Fruit fly (Drosophila melanogaster) whole organism, pupa: ENCODE data around the gene CG14265.

Experiments
- CG10348 ChIP-seq: fragments of 200-800 bp; sonication (Bioruptor generic); IDR thresholded peaks from 2 replicates; pipeline ENCODE4 v1.3.6; 2022; ENCODE audit warnings: missing biosample characterization, missing genetic modification characterization
- CG12605 ChIP-seq: fragments of 200-800 bp; sonication (Bioruptor generic); IDR thresholded peaks from 2 replicates; pipeline ENCODE4 v1.3.6; 2022; ENCODE audit warnings: missing biosample characterization, missing genetic modification characterization
- CG13204 ChIP-seq: fragments of 200-800 bp; sonication (Bioruptor generic); optimal IDR thresholded peaks from 2 replicates; lab custom pipeline; 2018; ENCODE audit warnings: missing biosample characterization, mild to moderate bottlenecking, missing genetic modification characterization, moderate library complexity
- CG14655 ChIP-seq: fragments of 200-800 bp; sonication (Bioruptor generic); optimal IDR thresholded peaks from 3 replicates; lab custom pipeline; 2017; ENCODE audit warnings: mild to moderate bottlenecking, missing biosample characterization, missing genetic modification reagents, missing genetic modification characterization
- CG15710 ChIP-seq: fragments of 200-800 bp; sonication (Bioruptor generic); optimal IDR thresholded peaks from 2 replicates; lab custom pipeline; 2018; ENCODE audit warnings: missing biosample characterization, mild to moderate bottlenecking, missing genetic modification characterization, moderate library complexity
- CG17806 ChIP-seq: fragments of 200-800 bp; sonication (Bioruptor generic); optimal IDR thresholded peaks from 2 replicates; lab custom pipeline; 2018; ENCODE audit warnings: missing biosample characterization, mild to moderate bottlenecking, missing genetic modification characterization, moderate library complexity
- CG32121 ChIP-seq: fragments of 200-800 bp; sonication (Bioruptor generic); IDR thresholded peaks from 2 replicates; pipeline ENCODE4 v1.3.6; 2022; ENCODE audit warnings: missing biosample characterization, missing genetic modification characterization
- CG34367 ChIP-seq: fragments of 200-800 bp; sonication (Bioruptor generic); optimal IDR thresholded peaks from 2 replicates; lab custom pipeline; 2018; ENCODE audit warnings: missing biosample characterization, mild to moderate bottlenecking, missing genetic modification characterization
- CG4496 ChIP-seq: fragments of 200-800 bp; sonication (Bioruptor generic); IDR thresholded peaks from 3 replicates; pipeline ENCODE4 v1.3.6; 2022; ENCODE audit warnings: missing biosample characterization, missing genetic modification characterization
- CG8159 ChIP-seq: fragments of 200-800 bp; sonication (Bioruptor generic); optimal IDR thresholded peaks from 3 replicates; lab custom pipeline; 2018; ENCODE audit warnings: missing biosample characterization, mild to moderate bottlenecking, missing genetic modification characterization, moderate library complexity
- CG9948 ChIP-seq: fragments of 200-800 bp; sonication (Bioruptor generic); optimal IDR thresholded peaks from 2 replicates; lab custom pipeline; 2018; ENCODE audit warnings: missing biosample characterization, mild to moderate bottlenecking, missing genetic modification characterization, moderate library complexity
- D1 ChIP-seq: fragments of 200-800 bp; sonication (Bioruptor generic); optimal IDR thresholded peaks from 2 replicates; lab custom pipeline; 2018; ENCODE audit warnings: missing biosample characterization, mild to moderate bottlenecking, missing genetic modification characterization, moderate library complexity
- EcR ChIP-seq: fragments of 200-800 bp; sonication (Bioruptor generic); optimal IDR thresholded peaks from 3 replicates; lab custom pipeline; 2019; ENCODE audit warnings: missing biosample characterization, missing genetic modification characterization, mild to moderate bottlenecking, moderate library complexity, missing genetic modification reagents
- Ets98B ChIP-seq: fragments of 200-800 bp; sonication (Bioruptor generic); IDR thresholded peaks from 2 replicates; pipeline ENCODE4 v1.3.6; 2022; ENCODE audit warnings: missing biosample characterization, missing genetic modification characterization
- Pif1A ChIP-seq: fragments of 200-800 bp; sonication (Bioruptor generic); optimal IDR thresholded peaks from 3 replicates; lab custom pipeline; 2016; ENCODE audit warnings: missing biosample characterization, missing genetic modification characterization
- Pif1B ChIP-seq: fragments of 200-800 bp; sonication (Bioruptor generic); optimal IDR thresholded peaks from 3 replicates; lab custom pipeline; 2016; ENCODE audit warnings: missing biosample characterization, missing genetic modification characterization
- Snoo ChIP-seq: fragments of 200-800 bp; sonication (Bioruptor generic); optimal IDR thresholded peaks from 3 replicates; lab custom pipeline; 2017; ENCODE audit warnings: missing biosample characterization, mild to moderate bottlenecking, missing genetic modification characterization, inconsistent platforms
- fd96Ca ChIP-seq: fragments of 200-800 bp; sonication (Bioruptor generic); IDR thresholded peaks from 3 replicates; pipeline ENCODE4 v1.3.6; 2022; ENCODE audit warnings: missing biosample characterization, missing genetic modification characterization
- gl ChIP-seq: fragments of 200-800 bp; sonication (Bioruptor generic); optimal IDR thresholded peaks from 2 replicates; lab custom pipeline; 2018; ENCODE audit warnings: missing biosample characterization, mild to moderate bottlenecking, missing genetic modification characterization
- rn ChIP-seq: fragments of 200-800 bp; sonication (Bioruptor generic); IDR thresholded peaks from 2 replicates; pipeline ENCODE4 v1.3.6; 2022; ENCODE audit warnings: missing biosample characterization, missing genetic modification characterization

CG14265 gene

dm6 chrX:3188419-3188818 lies 48.1 kb downstream of the CG14265 start:
- TF ChIP-seq fd96Ca (GFP tag; lab: Robert Waterston, UW), result no peak
- TF ChIP-seq gl (tag; lab: Kevin White, UChicago), result no peak
- TF ChIP-seq CG15710 (tag; lab: Kevin White, UChicago), result no peak
- TF ChIP-seq D1, result no peak
- TF ChIP-seq CG10348 (GFP tag; lab: Robert Waterston, UW), result no peak
- TF ChIP-seq CG17806 (tag; lab: Kevin White, UChicago), result no peak
- no peak for TF ChIP-seq Snoo (tag; lab: Kevin White, UChicago)
- TF ChIP-seq Ets98B (GFP tag; lab: Robert Waterston, UW), result no peak
- no peak for TF ChIP-seq rn (GFP tag; lab: Robert Waterston, UW)
- no peak for TF ChIP-seq CG8159 (tag; lab: Kevin White, UChicago)
- no peak for TF ChIP-seq CG32121 (GFP tag; lab: Robert Waterston, UW)
- TF ChIP-seq Pif1A (GFP tag; lab: Kevin White, UChicago), result no peak
- no peak for TF ChIP-seq CG4496 (GFP tag; lab: Robert Waterston, UW)
- TF ChIP-seq CG12605 (GFP tag; lab: Robert Waterston, UW), result no peak
- TF ChIP-seq EcR (GFP tag; lab: Kevin White, UChicago), result no peak
- TF ChIP-seq, all 21 proteins: peak for 0

dm6 chrX:3187593-3187992 lies 48.9 kb downstream of the CG14265 start:
- TF ChIP-seq CG9948 (tag; lab: Kevin White, UChicago), result no peak
- no peak for TF ChIP-seq CG34367 (tag; lab: Kevin White, UChicago)
- TF ChIP-seq CG13204, result no peak
- TF ChIP-seq Pif1A (GFP tag; lab: Kevin White, UChicago), result no peak
- TF ChIP-seq CG17806 (tag; lab: Kevin White, UChicago), result no peak
- no peak for TF ChIP-seq rn (GFP tag; lab: Robert Waterston, UW)
- no peak for TF ChIP-seq CG12605 (GFP tag; lab: Robert Waterston, UW)
- no peak for TF ChIP-seq Pif1B (GFP tag; lab: Kevin White, UChicago)
- TF ChIP-seq D1, result no peak
- TF ChIP-seq CG8159 (tag; lab: Kevin White, UChicago), result no peak
- no peak for TF ChIP-seq EcR (GFP tag; lab: Kevin White, UChicago)
- TF ChIP-seq CG14655 (GFP tag; lab: Kevin White, UChicago), result no peak
- no peak for TF ChIP-seq CG32121 (GFP tag; lab: Robert Waterston, UW)

dm6 chrX:3186550-3186949 lies 49.9 kb downstream of the CG14265 start:
- TF ChIP-seq CG8159 (tag; lab: Kevin White, UChicago) (no peak), gl (tag; lab: Kevin White, UChicago) (no peak), Ets98B (GFP tag; lab: Robert Waterston, UW) (no peak), CG17806 (tag; lab: Kevin White, UChicago) (no peak), CG14655 (GFP tag; lab: Kevin White, UChicago) (no peak), CG12605 (GFP tag; lab: Robert Waterston, UW) (no peak), rn (GFP tag; lab: Robert Waterston, UW) (no peak), D1 (no peak)
